Fruit fly (Drosophila melanogaster) whole organism, embryonic: ENCODE measurements around the gene CG8952.

Experiments used
- Asciz ChIP-seq: fragments of 200-800 bp; sonication (Bioruptor generic); optimal IDR thresholded peaks from 2 replicates; lab custom pipeline; 2017; ENCODE audit warnings: missing biosample characterization, mild to moderate bottlenecking, missing genetic modification characterization, missing genetic modification reagents
- CG10209 ChIP-seq: fragments of 200-800 bp; sonication (Bioruptor generic); optimal IDR thresholded peaks from 3 replicates; lab custom pipeline; 2017; ENCODE audit warnings: missing biosample characterization, mild to moderate bottlenecking, missing genetic modification characterization, missing genetic modification reagents
- CG10565 ChIP-seq: fragments of 200-800 bp; sonication (Bioruptor generic); optimal IDR thresholded peaks from 3 replicates; lab custom pipeline; 2016; ENCODE audit warnings: missing biosample characterization, mild to moderate bottlenecking, missing genetic modification characterization
- CG10959 ChIP-seq: fragments of 200-800 bp; sonication (Bioruptor generic); IDR thresholded peaks from 2 replicates; pipeline ENCODE4 v1.3.6; 2022; ENCODE audit warnings: missing biosample characterization, missing genetic modification characterization
- CG13424 ChIP-seq: fragments of 200-800 bp; sonication (Bioruptor generic); optimal IDR thresholded peaks from 2 replicates; lab custom pipeline; 2019; ENCODE audit warnings: missing biosample characterization, mild to moderate bottlenecking, missing genetic modification characterization, moderate library complexity
- CG14667 ChIP-seq: fragments of 200-800 bp; sonication (Bioruptor generic); IDR thresholded peaks from 2 replicates; pipeline ENCODE4 v1.3.6; 2022; ENCODE audit warnings: missing biosample characterization, missing genetic modification characterization
- CG14710 ChIP-seq: fragments of 200-800 bp; sonication (Bioruptor generic); optimal IDR thresholded peaks from 3 replicates; lab custom pipeline; 2019; ENCODE audit warnings: missing biosample characterization, mild to moderate bottlenecking, missing genetic modification characterization, moderate library complexity
- CG1792 ChIP-seq: fragments of 200-800 bp; sonication (Bioruptor generic); optimal IDR thresholded peaks from 2 replicates; lab custom pipeline; 2016; ENCODE audit warnings: missing biosample characterization, missing genetic modification characterization
- CG2875 ChIP-seq: fragments of 200-800 bp; sonication (Bioruptor generic); optimal IDR thresholded peaks from 2 replicates; lab custom pipeline; 2017; ENCODE audit warnings: missing biosample characterization, mild to moderate bottlenecking, missing genetic modification characterization, missing genetic modification reagents
- CG30431 ChIP-seq: fragments of 200-800 bp; sonication (Bioruptor generic); optimal IDR thresholded peaks from 2 replicates; lab custom pipeline; 2017; ENCODE audit warnings: missing biosample characterization, missing genetic modification characterization
- CG31441 ChIP-seq: fragments of 200-800 bp; sonication (Bioruptor generic); IDR thresholded peaks from 2 replicates; pipeline ENCODE4 v1.3.6; 2022; ENCODE audit warnings: missing biosample characterization, missing genetic modification characterization
- CG34224 ChIP-seq: fragments of 200-800 bp; sonication (Bioruptor generic); IDR thresholded peaks from 3 replicates; pipeline ENCODE4 v1.3.6; 2022; ENCODE audit warnings: missing biosample characterization, missing genetic modification characterization; ENCODE audit not compliant: partially characterized antibody
- CG3847 ChIP-seq: fragments of 200-800 bp; sonication (Bioruptor generic); IDR thresholded peaks from 2 replicates; pipeline ENCODE4 v1.3.6; 2022; ENCODE audit warnings: missing biosample characterization, missing genetic modification characterization
- CG4282 ChIP-seq: fragments of 200-800 bp; sonication (Bioruptor generic); optimal IDR thresholded peaks from 2 replicates; lab custom pipeline; 2016; ENCODE audit warnings: missing biosample characterization, missing genetic modification characterization
- CG4360 ChIP-seq: fragments of 200-800 bp; sonication (Bioruptor generic); IDR thresholded peaks from 2 replicates; pipeline ENCODE4 v1.3.6; 2022; ENCODE audit warnings: missing biosample characterization, missing genetic modification characterization
- CG4730 ChIP-seq: fragments of 200-800 bp; sonication (Bioruptor generic); IDR thresholded peaks from 2 replicates; pipeline ENCODE4 v1.3.6; 2022; ENCODE audit warnings: missing biosample characterization, missing genetic modification characterization
- CG7357 ChIP-seq: fragments of 200-800 bp; sonication (Bioruptor generic); IDR thresholded peaks from 3 replicates; pipeline ENCODE4 v1.3.6; 2022; ENCODE audit warnings: missing biosample characterization, missing genetic modification characterization
- CG8765 ChIP-seq: fragments of 200-800 bp; sonication (Bioruptor generic); IDR thresholded peaks from 2 replicates; pipeline ENCODE4 v1.3.6; 2022; ENCODE audit warnings: missing biosample characterization, missing genetic modification characterization
- CG9876 ChIP-seq: fragments of 200-800 bp; sonication (Bioruptor generic); optimal IDR thresholded peaks from 2 replicates; lab custom pipeline; 2016; ENCODE audit warnings: missing biosample characterization, missing genetic modification characterization
- CHES-1-like ChIP-seq: fragments of 200-800 bp; sonication (Bioruptor generic); optimal IDR thresholded peaks from 2 replicates; lab custom pipeline; 2016; ENCODE audit warnings: missing biosample characterization, missing genetic modification characterization
- Camta ChIP-seq: fragments of 200-800 bp; sonication (Bioruptor generic); optimal IDR thresholded peaks from 2 replicates; lab custom pipeline; 2016; ENCODE audit warnings: missing biosample characterization, missing genetic modification characterization
- CkIIα-i1 ChIP-seq: fragments of 200-800 bp; sonication (Bioruptor generic); IDR thresholded peaks from 2 replicates; pipeline ENCODE4 v1.3.6; 2022; ENCODE audit warnings: missing biosample characterization, missing genetic modification characterization
- Doc2 ChIP-seq: fragments of 200-800 bp; sonication (Bioruptor generic); IDR thresholded peaks from 2 replicates; pipeline ENCODE4 v1.3.6; 2022; ENCODE audit warnings: missing biosample characterization, missing genetic modification characterization
- HLH54F ChIP-seq: fragments of 200-800 bp; sonication (Bioruptor generic); optimal IDR thresholded peaks from 3 replicates; lab custom pipeline; 2016; ENCODE audit warnings: missing biosample characterization, missing genetic modification characterization
- Hr39 ChIP-seq: fragments of >200 bp; optimal IDR thresholded peaks from 2 replicates; lab custom pipeline; 2017
- Lim3 ChIP-seq: fragments of 200-800 bp; sonication (Bioruptor generic); IDR thresholded peaks from 2 replicates; pipeline ENCODE4 v1.3.6; 2022; ENCODE audit warnings: missing biosample characterization, missing genetic modification characterization
- Sin3A ChIP-seq: fragments of >200 bp; optimal IDR thresholded peaks from 2 replicates; lab custom pipeline; 2018
- al ChIP-seq: fragments of 200-800 bp; sonication (Bioruptor generic); IDR thresholded peaks from 2 replicates; pipeline ENCODE4 v1.3.6; 2022; ENCODE audit warnings: missing biosample characterization, missing genetic modification characterization
- az2 ChIP-seq: fragments of 200-800 bp; sonication (Bioruptor generic); optimal IDR thresholded peaks from 3 replicates; lab custom pipeline; 2016; ENCODE audit warnings: missing biosample characterization, missing genetic modification characterization
- disco-r ChIP-seq: fragments of 200-800 bp; sonication (Bioruptor generic); optimal IDR thresholded peaks from 2 replicates; lab custom pipeline; 2016; ENCODE audit warnings: missing biosample characterization, missing genetic modification characterization
- fd3F ChIP-seq: fragments of 200-800 bp; sonication (Bioruptor generic); optimal IDR thresholded peaks from 2 replicates; lab custom pipeline; 2018; ENCODE audit warnings: missing biosample characterization, mild to moderate bottlenecking, missing genetic modification characterization, moderate library complexity
- ftz-f1 ChIP-seq: fragments of 200-800 bp; sonication (Bioruptor generic); optimal IDR thresholded peaks from 2 replicates; lab custom pipeline; 2016; ENCODE audit warnings: missing biosample characterization, missing genetic modification characterization
- gce ChIP-seq: fragments of 200-800 bp; sonication (Bioruptor generic); IDR thresholded peaks from 3 replicates; pipeline ENCODE4 v1.3.6; 2022; ENCODE audit warnings: missing biosample characterization, missing genetic modification characterization
- gcm ChIP-seq: fragments of 200-800 bp; sonication (Bioruptor generic); optimal IDR thresholded peaks from 2 replicates; lab custom pipeline; 2019; ENCODE audit warnings: missing biosample characterization, mild to moderate bottlenecking, missing genetic modification characterization, moderate library complexity
- gcm2 ChIP-seq: fragments of 200-800 bp; sonication (Bioruptor generic); optimal IDR thresholded peaks from 2 replicates; lab custom pipeline; 2016; ENCODE audit warnings: missing biosample characterization, missing genetic modification characterization
- gem ChIP-seq: fragments of 200-800 bp; sonication (Bioruptor generic); optimal IDR thresholded peaks from 2 replicates; lab custom pipeline; 2019; ENCODE audit warnings: missing biosample characterization, mild to moderate bottlenecking, missing genetic modification characterization, moderate library complexity
- gro ChIP-seq: fragments of 200-800 bp; sonication (Bioruptor generic); optimal IDR thresholded peaks from 2 replicates; lab custom pipeline; 2016; ENCODE audit warnings: missing biosample characterization, missing genetic modification characterization
- jumu ChIP-seq: fragments of 200-800 bp; sonication (Bioruptor generic); optimal IDR thresholded peaks from 3 replicates; lab custom pipeline; 2016; ENCODE audit warnings: missing biosample characterization, missing genetic modification characterization
- lbe ChIP-seq: fragments of 200-800 bp; sonication (Bioruptor generic); optimal IDR thresholded peaks from 2 replicates; lab custom pipeline; 2016; ENCODE audit warnings: missing biosample characterization, mild to moderate bottlenecking, missing genetic modification characterization
- maf-S ChIP-seq: fragments of 200-800 bp; sonication (Bioruptor generic); optimal IDR thresholded peaks from 2 replicates; lab custom pipeline; 2016; ENCODE audit warnings: missing biosample characterization, missing genetic modification characterization
- mirr ChIP-seq: fragments of 200-800 bp; sonication (Bioruptor generic); optimal IDR thresholded peaks from 3 replicates; lab custom pipeline; 2018; ENCODE audit warnings: missing biosample characterization, mild to moderate bottlenecking, missing genetic modification characterization
- nau ChIP-seq: fragments of 200-800 bp; sonication (Bioruptor generic); optimal IDR thresholded peaks from 3 replicates; lab custom pipeline; 2017; ENCODE audit warnings: missing biosample characterization, mild to moderate bottlenecking, missing genetic modification characterization, missing genetic modification reagents
- odd ChIP-seq: fragments of 200-800 bp; sonication (Bioruptor generic); optimal IDR thresholded peaks from 2 replicates; lab custom pipeline; 2017; ENCODE audit warnings: missing biosample characterization, mild to moderate bottlenecking, missing genetic modification characterization
- pan ChIP-seq, 4 experiments: fragments of >200 bp in 3 of 4; fragments of 200-800 bp in 1 of 4; sonication (Bioruptor generic) in 1 of 4; optimal IDR thresholded peaks in 3 of 4; IDR thresholded peaks in 1 of 4; 2 replicates each; pipeline versions ENCODE4 v1.3.6 to Lab custom; 2017 to 2022; ENCODE audit warnings: missing biosample characterization in 2 of 4, missing genetic modification characterization in 2 of 4, mixed read lengths in 1 of 4
- peb ChIP-seq: fragments of 200-800 bp; sonication (Bioruptor generic); IDR thresholded peaks from 2 replicates; pipeline ENCODE4 v1.3.6; 2022; ENCODE audit warnings: missing biosample characterization, missing genetic modification characterization
- pho ChIP-seq: fragments of 200-800 bp; sonication (Bioruptor generic); optimal IDR thresholded peaks from 2 replicates; lab custom pipeline; 2016; ENCODE audit warnings: missing biosample characterization, missing genetic modification characterization
- schlank ChIP-seq: fragments of 200-800 bp; sonication (Bioruptor generic); optimal IDR thresholded peaks from 2 replicates; lab custom pipeline; 2018; ENCODE audit warnings: missing biosample characterization, mild to moderate bottlenecking, missing genetic modification characterization
- sna ChIP-seq: fragments of 200-800 bp; sonication (Bioruptor generic); IDR thresholded peaks from 2 replicates; pipeline ENCODE4 v1.3.6; 2022; ENCODE audit warnings: missing biosample characterization, missing genetic modification characterization; ENCODE audit not compliant: partially characterized antibody
- tx ChIP-seq: fragments of 200-800 bp; sonication (Bioruptor generic); optimal IDR thresholded peaks from 2 replicates; lab custom pipeline; 2016; ENCODE audit warnings: missing biosample characterization, missing genetic modification characterization
- zen ChIP-seq: fragments of 200-800 bp; sonication (Bioruptor generic); optimal IDR thresholded peaks from 3 replicates; lab custom pipeline; 2018; ENCODE audit warnings: missing biosample characterization, mild to moderate bottlenecking, missing genetic modification characterization, moderate library complexity

Gene CG8952

dm6 chrX:15788235-15789187 lies 22.3 kb upstream of the CG8952 start, which contains the start of gene Rhp (continued):
- TF ChIP-seq jumu (GFP tag; lab: Kevin White, UChicago) = no peak
- peak; percentile 47 for TF ChIP-seq CG14710 (tag; lab: Kevin White, UChicago)
- no peak for TF ChIP-seq CG4360
- TF ChIP-seq pan (optimal IDR thresholded peaks at IDR 0.05; lab: Kevin White, UChicago) = no peak
- TF ChIP-seq pan (GFP tag; optimal IDR thresholded peaks at IDR 0.05 in 1 of 2, IDR thresholded peaks at IDR 0.05 in 1 of 2) = no peak
- TF ChIP-seq sna (GFP tag; lab: Robert Waterston, UW) = no peak
- TF ChIP-seq Asciz = peak; percentile 64
- TF ChIP-seq HLH54F = no peak
- peak; percentile 58 for TF ChIP-seq fd3F (GFP tag; lab: Kevin White, UChicago)
- TF ChIP-seq CkIIα-i1 (GFP tag; lab: Robert Waterston, UW) = no peak
- TF ChIP-seq gcm2 (GFP tag; lab: Kevin White, UChicago) = no peak
- no peak for TF ChIP-seq ftz-f1 (GFP tag; lab: Kevin White, UChicago)
- TF ChIP-seq az2 = no peak
- no peak for TF ChIP-seq pho
- no peak for TF ChIP-seq Doc2 (GFP tag; lab: Robert Waterston, UW)
- TF ChIP-seq gce (GFP tag; lab: Robert Waterston, UW) = no peak
- TF ChIP-seq peb (GFP tag; lab: Robert Waterston, UW) = no peak
- peak; percentile 71 for TF ChIP-seq gcm
- peak; percentile 30 for TF ChIP-seq mirr
- no peak for TF ChIP-seq CG8765 (GFP tag; lab: Robert Waterston, UW)
- TF ChIP-seq al (GFP tag; lab: Robert Waterston, UW) = no peak
- TF ChIP-seq nau (GFP tag; lab: Kevin White, UChicago) = no peak
- TF ChIP-seq disco-r = no peak
- TF ChIP-seq CG31441 (GFP tag; lab: Robert Waterston, UW) = no peak
- TF ChIP-seq CG2875 (GFP tag; lab: Kevin White, UChicago) = peak; percentile 46
- no peak for TF ChIP-seq gro (GFP tag; lab: Kevin White, UChicago)
- no peak for TF ChIP-seq CG4282 (GFP tag; lab: Kevin White, UChicago)
- no peak for TF ChIP-seq CHES-1-like (GFP tag; lab: Kevin White, UChicago)
- no peak for TF ChIP-seq CG1792 (GFP tag; lab: Kevin White, UChicago)
- TF ChIP-seq CG10959 = no peak
- peak; percentile 27; the same call in 1 of the 3 replicates for TF ChIP-seq CG34224 (GFP tag; lab: Robert Waterston, UW)
- TF ChIP-seq CG3847 = no peak
- no peak for TF ChIP-seq schlank (tag; lab: Kevin White, UChicago)
- no peak for TF ChIP-seq CG30431
- no peak for TF ChIP-seq CG7357 (GFP tag; lab: Robert Waterston, UW)
- TF ChIP-seq zen (tag; lab: Kevin White, UChicago) = no peak
- TF ChIP-seq CG10565 = no peak
- no peak for TF ChIP-seq Sin3A (lab: Kevin White, UChicago)
- peak; percentile 51 for TF ChIP-seq CG13424 (tag; lab: Kevin White, UChicago)
- peak; percentile 43 for TF ChIP-seq CG10209
- TF ChIP-seq CG14667 = no peak
- peak; percentile 58 for TF ChIP-seq odd
- no peak for TF ChIP-seq CG9876
- TF ChIP-seq maf-S (GFP tag; lab: Kevin White, UChicago) = no peak
- TF ChIP-seq Lim3 (GFP tag; lab: Robert Waterston, UW) = no peak
- TF ChIP-seq Camta (GFP tag; lab: Kevin White, UChicago) = no peak
- TF ChIP-seq Hr39 (lab: Kevin White, UChicago) = no peak
- no peak for TF ChIP-seq tx (GFP tag; lab: Kevin White, UChicago)
- peak; percentile 68 for TF ChIP-seq gem (tag; lab: Kevin White, UChicago)
- TF ChIP-seq CG4730 = no peak
- peak; percentile 56 for TF ChIP-seq lbe (GFP tag; lab: Kevin White, UChicago)
